Worm (Caenorhabditis elegans): ENCODE measurements around the gene sea-1.

- TF ChIP-seq ama-1 (optimal IDR thresholded peaks at IDR 0.05) (no peak), B0310.2 (tag; optimal IDR thresholded peaks at IDR 0.05) (no peak), ceh-13 (GFP tag; optimal IDR thresholded peaks at IDR 0.05) (no peak), flt-1 (GFP tag; IDR thresholded peaks at IDR 0.05) (no peak), sea-1 (GFP tag; conservative IDR thresholded peaks at IDR 0.05) (no peak), hmg-4 (GFP tag; optimal IDR thresholded peaks at IDR 0.05) (no peak), hmbx-1 (tag; optimal IDR thresholded peaks at IDR 0.05) (no peak), tbx-37 (GFP tag; conservative IDR thresholded peaks at IDR 0.05) (no peak)
These were observed 26.3 kb downstream of the sea-1 start, which contains the start of gene fbxb-33 for ce11 chrII:3647111-3647510.
